Fruit fly (Drosophila melanogaster) whole organism, embryonic: Measurements from ENCODE around the gene kek4.

Source experiments
- Asciz ChIP-seq: fragments of 200-800 bp; sonication (Bioruptor generic); optimal IDR thresholded peaks from 2 replicates; lab custom pipeline; 2017; ENCODE audit warnings: missing biosample characterization, mild to moderate bottlenecking, missing genetic modification characterization, missing genetic modification reagents
- Awh ChIP-seq: fragments of 200-800 bp; sonication (Bioruptor generic); IDR thresholded peaks from 2 replicates; pipeline ENCODE4, ENCODE4 v1.3.6; 2022; ENCODE audit warnings: missing biosample characterization, missing genetic modification characterization
- BEAF-32 ChIP-seq: fragments of 200-800 bp; sonication (Bioruptor generic); optimal IDR thresholded peaks from 3 replicates; lab custom pipeline; 2017; ENCODE audit warnings: missing biosample characterization, missing genetic modification characterization, mild to moderate bottlenecking, moderate library complexity, missing genetic modification reagents
- CG11398 ChIP-seq: fragments of 200-800 bp; sonication (Bioruptor generic); optimal IDR thresholded peaks from 2 replicates; lab custom pipeline; 2016; ENCODE audit warnings: missing biosample characterization, missing genetic modification characterization
- CG11695 ChIP-seq: fragments of 200-800 bp; sonication (Bioruptor generic); IDR thresholded peaks from 3 replicates; pipeline ENCODE4 v1.3.6; 2022; ENCODE audit warnings: missing biosample characterization, missing genetic modification characterization
- CG11723 ChIP-seq: fragments of 200-800 bp; sonication (Bioruptor generic); optimal IDR thresholded peaks from 2 replicates; lab custom pipeline; 2017; ENCODE audit warnings: missing biosample characterization, mild to moderate bottlenecking, missing genetic modification characterization
- CG12071 ChIP-seq: fragments of 200-800 bp; sonication (Bioruptor generic); optimal IDR thresholded peaks from 3 replicates; lab custom pipeline; 2018; ENCODE audit warnings: missing biosample characterization, mild to moderate bottlenecking, missing genetic modification characterization
- CG14441 ChIP-seq: fragments of 200-800 bp; sonication (Bioruptor generic); IDR thresholded peaks from 2 replicates; pipeline ENCODE4 v1.3.6; 2022; ENCODE audit warnings: missing biosample characterization, missing genetic modification characterization
- CG15073 ChIP-seq: fragments of 200-800 bp; sonication (Bioruptor generic); optimal IDR thresholded peaks from 2 replicates; lab custom pipeline; 2016; ENCODE audit warnings: missing biosample characterization, missing genetic modification characterization
- CG15696 ChIP-seq: fragments of 200-800 bp; sonication (Bioruptor generic); optimal IDR thresholded peaks from 2 replicates; lab custom pipeline; 2019; ENCODE audit warnings: missing biosample characterization, mild to moderate bottlenecking, missing genetic modification characterization, moderate library complexity
- CG16815 ChIP-seq: fragments of 200-800 bp; sonication (Bioruptor generic); optimal IDR thresholded peaks from 3 replicates; lab custom pipeline; 2017; ENCODE audit warnings: missing biosample characterization, mild to moderate bottlenecking, missing genetic modification characterization
- CG17359 ChIP-seq: fragments of 200-800 bp; sonication (Bioruptor generic); optimal IDR thresholded peaks from 3 replicates; lab custom pipeline; 2018; ENCODE audit warnings: missing biosample characterization, mild to moderate bottlenecking, missing genetic modification characterization, moderate library complexity
- CG18619 ChIP-seq: fragments of 200-800 bp; sonication (Bioruptor generic); optimal IDR thresholded peaks from 3 replicates; lab custom pipeline; 2017; ENCODE audit warnings: missing biosample characterization, mild to moderate bottlenecking, missing genetic modification characterization
- CG2129 ChIP-seq: fragments of 200-800 bp; sonication (Bioruptor generic); IDR thresholded peaks from 2 replicates; pipeline ENCODE4 v1.3.6; 2022; ENCODE audit warnings: missing biosample characterization, missing genetic modification characterization; ENCODE audit not compliant: partially characterized antibody
- CG2678 ChIP-seq: fragments of 200-800 bp; sonication (Bioruptor generic); optimal IDR thresholded peaks from 3 replicates; lab custom pipeline; 2019; ENCODE audit warnings: missing biosample characterization, mild to moderate bottlenecking, missing genetic modification characterization, moderate library complexity
- CG2889 ChIP-seq: fragments of 200-800 bp; sonication (Bioruptor generic); IDR thresholded peaks from 3 replicates; pipeline ENCODE4 v1.3.6; 2022; ENCODE audit warnings: missing biosample characterization, missing genetic modification characterization
- CG4424 ChIP-seq: fragments of 200-800 bp; sonication (Bioruptor generic); optimal IDR thresholded peaks from 3 replicates; lab custom pipeline; 2016; ENCODE audit warnings: missing biosample characterization, missing genetic modification characterization
- CG4707 ChIP-seq: fragments of 200-800 bp; sonication (Bioruptor generic); optimal IDR thresholded peaks from 2 replicates; lab custom pipeline; 2018; ENCODE audit warnings: missing biosample characterization, mild to moderate bottlenecking, missing genetic modification characterization, moderate library complexity
- CG4854 ChIP-seq: fragments of 200-800 bp; sonication (Bioruptor generic); optimal IDR thresholded peaks from 2 replicates; lab custom pipeline; 2016; ENCODE audit warnings: missing biosample characterization, missing genetic modification characterization, inconsistent platforms
- CG6683 ChIP-seq: fragments of 200-800 bp; sonication (Bioruptor generic); optimal IDR thresholded peaks from 2 replicates; lab custom pipeline; 2017; ENCODE audit warnings: missing biosample characterization, mild to moderate bottlenecking, missing genetic modification characterization, missing genetic modification reagents
- D19A ChIP-seq: fragments of 200-800 bp; optimal IDR thresholded peaks from 3 replicates; lab custom pipeline; 2019; ENCODE audit warnings: missing biosample characterization, mild to moderate bottlenecking, missing genetic modification characterization, moderate library complexity
- Dip2 ChIP-seq: fragments of 200-800 bp; sonication (Bioruptor generic); IDR thresholded peaks from 2 replicates; pipeline ENCODE4 v1.3.6; 2022; ENCODE audit warnings: missing biosample characterization, missing genetic modification characterization
- Dp ChIP-seq: fragments of 200-800 bp; sonication (Bioruptor generic); optimal IDR thresholded peaks from 2 replicates; lab custom pipeline; 2018; ENCODE audit warnings: missing biosample characterization, mild to moderate bottlenecking, missing genetic modification characterization, moderate library complexity
- E2f1 ChIP-seq: fragments of 200-800 bp; sonication (Bioruptor generic); IDR thresholded peaks from 2 replicates; pipeline ENCODE4 v1.3.6; 2022; ENCODE audit warnings: missing biosample characterization, missing genetic modification characterization
- ERR ChIP-seq: fragments of 200-800 bp; sonication (Bioruptor generic); optimal IDR thresholded peaks from 2 replicates; lab custom pipeline; 2016; ENCODE audit warnings: missing biosample characterization, missing genetic modification characterization
- Gsc ChIP-seq: fragments of 200-800 bp; sonication (Bioruptor generic); IDR thresholded peaks from 2 replicates; pipeline ENCODE4 v1.3.6; 2022; ENCODE audit warnings: missing biosample characterization, missing genetic modification characterization
- Gug ChIP-seq: fragments of 200-800 bp; sonication (Bioruptor generic); IDR thresholded peaks from 4 replicates; pipeline ENCODE4 v1.3.6; 2022; ENCODE audit warnings: missing biosample characterization, missing genetic modification characterization
- Lim3 ChIP-seq: fragments of 200-800 bp; sonication (Bioruptor generic); IDR thresholded peaks from 2 replicates; pipeline ENCODE4 v1.3.6; 2022; ENCODE audit warnings: missing biosample characterization, missing genetic modification characterization
- Myb ChIP-seq: fragments of 200-800 bp; sonication (Bioruptor generic); optimal IDR thresholded peaks from 2 replicates; lab custom pipeline; 2016; ENCODE audit warnings: missing biosample characterization, missing genetic modification characterization
- NFAT ChIP-seq: fragments of 200-800 bp; sonication (Bioruptor generic); IDR thresholded peaks from 2 replicates; pipeline ENCODE4 v1.3.6; 2022; ENCODE audit warnings: missing biosample characterization, missing genetic modification characterization
- Ptx1 ChIP-seq: fragments of 200-800 bp; sonication (Bioruptor generic); IDR thresholded peaks from 2 replicates; pipeline ENCODE4 v1.3.6; 2022; ENCODE audit warnings: missing biosample characterization, missing genetic modification characterization
- Sox100B ChIP-seq: fragments of 200-800 bp; sonication (Bioruptor generic); optimal IDR thresholded peaks from 3 replicates; lab custom pipeline; 2018; ENCODE audit warnings: missing biosample characterization, mild to moderate bottlenecking, missing genetic modification characterization
- Spps ChIP-seq: fragments of 200-800 bp; sonication (Bioruptor generic); optimal IDR thresholded peaks from 2 replicates; lab custom pipeline; 2018; ENCODE audit warnings: missing biosample characterization, mild to moderate bottlenecking, missing genetic modification characterization
- Ssrp ChIP-seq: fragments of 200-800 bp; sonication (Bioruptor generic); optimal IDR thresholded peaks from 2 replicates; lab custom pipeline; 2018; ENCODE audit warnings: missing biosample characterization, mild to moderate bottlenecking, missing genetic modification characterization, moderate library complexity
- Xrp1 ChIP-seq: fragments of 200-800 bp; sonication (Bioruptor generic); IDR thresholded peaks from 2 replicates; pipeline ENCODE4 v1.3.6; 2022; ENCODE audit warnings: missing biosample characterization, missing genetic modification characterization
- aop ChIP-seq: fragments of 200-800 bp; sonication (Bioruptor generic); IDR thresholded peaks from 2 replicates; pipeline ENCODE4 v1.3.6; 2022; ENCODE audit warnings: missing biosample characterization, missing genetic modification characterization
- danr ChIP-seq: fragments of 200-800 bp; sonication (Bioruptor generic); IDR thresholded peaks from 2 replicates; pipeline ENCODE4 v1.3.6; 2022; ENCODE audit warnings: missing biosample characterization, missing genetic modification characterization
- dpn ChIP-seq, 2 experiments: fragments of 200-800 bp; sonication (Bioruptor generic); optimal IDR thresholded peaks; 3 replicates each; lab custom pipeline; 2016; ENCODE audit warnings: missing biosample characterization in 2 of 2, missing genetic modification characterization in 2 of 2
- emc ChIP-seq: fragments of 200-800 bp; sonication (Bioruptor generic); optimal IDR thresholded peaks from 2 replicates; lab custom pipeline; 2016; ENCODE audit warnings: missing biosample characterization, missing genetic modification characterization
- fu2 ChIP-seq: fragments of 200-800 bp; sonication (Bioruptor generic); optimal IDR thresholded peaks from 2 replicates; lab custom pipeline; 2016; ENCODE audit warnings: missing biosample characterization, missing genetic modification characterization
- hth ChIP-seq: fragments of >200 bp; optimal IDR thresholded peaks from 2 replicates; lab custom pipeline; 2017; ENCODE audit warnings: inconsistent platforms
- jigr1 ChIP-seq: fragments of 200-800 bp; sonication (Bioruptor generic); IDR thresholded peaks from 3 replicates; pipeline ENCODE4 v1.3.6; 2022; ENCODE audit warnings: missing biosample characterization, missing genetic modification characterization
- kni ChIP-seq: fragments of 200-800 bp; sonication (Bioruptor generic); optimal IDR thresholded peaks from 3 replicates; lab custom pipeline; 2017; ENCODE audit warnings: mild to moderate bottlenecking, missing biosample characterization, missing genetic modification reagents, missing genetic modification characterization
- pan ChIP-seq, 4 experiments: fragments of >200 bp in 3 of 4; fragments of 200-800 bp in 1 of 4; sonication (Bioruptor generic) in 1 of 4; optimal IDR thresholded peaks in 3 of 4; IDR thresholded peaks in 1 of 4; 2 replicates each; pipeline versions ENCODE4 v1.3.6 to Lab custom; 2017 to 2022; ENCODE audit warnings: missing biosample characterization in 2 of 4, missing genetic modification characterization in 2 of 4, mixed read lengths in 1 of 4
- prd ChIP-seq, 3 experiments: fragments of >200 bp in 2 of 3; fragments of 200-800 bp in 1 of 3; sonication (Bioruptor generic) in 1 of 3; optimal IDR thresholded peaks in 2 of 3; IDR thresholded peaks in 1 of 3; 2 replicates in 2 of 3; 3 replicates in 1 of 3; pipeline versions ENCODE4 v1.3.6 to Lab custom; 2017 to 2022; ENCODE audit warnings: missing biosample characterization in 1 of 3, missing genetic modification characterization in 1 of 3
- schlank ChIP-seq: fragments of 200-800 bp; sonication (Bioruptor generic); optimal IDR thresholded peaks from 2 replicates; lab custom pipeline; 2018; ENCODE audit warnings: missing biosample characterization, mild to moderate bottlenecking, missing genetic modification characterization
- tap ChIP-seq: fragments of 200-800 bp; optimal IDR thresholded peaks from 3 replicates; lab custom pipeline; 2019; ENCODE audit warnings: missing biosample characterization, mild to moderate bottlenecking, missing genetic modification characterization, moderate library complexity
- twi ChIP-seq: fragments of 200-800 bp; optimal IDR thresholded peaks from 2 replicates; lab custom pipeline; 2019; ENCODE audit warnings: missing biosample characterization, mild to moderate bottlenecking, missing genetic modification characterization, moderate library complexity
- tx ChIP-seq: fragments of 200-800 bp; sonication (Bioruptor generic); optimal IDR thresholded peaks from 2 replicates; lab custom pipeline; 2016; ENCODE audit warnings: missing biosample characterization, missing genetic modification characterization
- vfl ChIP-seq: fragments of 200-800 bp; sonication (Bioruptor generic); optimal IDR thresholded peaks from 2 replicates; lab custom pipeline; 2016; ENCODE audit warnings: missing biosample characterization, missing genetic modification characterization

The kek4 gene

dm6 chr2L:13203437-13204137 lies 11.6 kb downstream of the kek4 start, which contains the start of gene Pect (continued):
- TF ChIP-seq Ssrp (tag; lab: Kevin White, UChicago) (peak; percentile 46), NFAT (GFP tag; lab: Robert Waterston, UW) (no peak), Xrp1 (peak; percentile 19; the same call in 1 of the 2 replicates), CG2678 (tag; lab: Kevin White, UChicago) (no peak), aop (no peak), schlank (tag; lab: Kevin White, UChicago) (peak; percentile 16), CG14441 (GFP tag; lab: Robert Waterston, UW) (no peak), CG4707 (GFP tag; lab: Kevin White, UChicago) (peak; percentile 44), Myb (peak; percentile 6), CG18619 (no peak), jigr1 (GFP tag; lab: Robert Waterston, UW) (no peak), twi (tag; lab: Kevin White, UChicago) (no peak), E2f1 (GFP tag; lab: Robert Waterston, UW) (peak; percentile 54; the same call in 1 of the 2 replicates), CG11723 (no peak), hth (lab: Kevin White, UChicago) (no peak), Lim3 (GFP tag; lab: Robert Waterston, UW) (no peak), kni (no peak), dpn (GFP tag; optimal IDR thresholded peaks at IDR 0.05; lab: Kevin White, UChicago) (no peak), ERR (peak; percentile 7), CG11398 (GFP tag; lab: Kevin White, UChicago) (no peak), CG15073 (GFP tag; lab: Kevin White, UChicago) (no peak), BEAF-32 (peak; percentile 83), Spps (tag; lab: Kevin White, UChicago) (no peak), Dip2 (GFP tag; lab: Robert Waterston, UW) (no peak), Ptx1 (GFP tag; lab: Robert Waterston, UW) (peak; percentile 60), CG2889 (GFP tag; lab: Robert Waterston, UW) (no peak), CG12071 (GFP tag; lab: Kevin White, UChicago) (no peak), CG17359 (tag; lab: Kevin White, UChicago) (no peak), Dp (peak; percentile 10), D19A (tag; lab: Kevin White, UChicago) (no peak), CG4424 (no peak), Gug (GFP tag; lab: Robert Waterston, UW) (no peak), tap (tag; lab: Kevin White, UChicago) (no peak), CG11695 (GFP tag; lab: Robert Waterston, UW) (no peak), CG6683 (GFP tag; lab: Kevin White, UChicago) (no peak), fu2 (no peak), pan (optimal IDR thresholded peaks at IDR 0.05; lab: Kevin White, UChicago) (no peak), pan (GFP tag; optimal IDR thresholded peaks at IDR 0.05 in 1 of 2, IDR thresholded peaks at IDR 0.05 in 1 of 2) (peak in 1 of 2 experiments; percentile 4), Gsc (no peak), emc (GFP tag; lab: Kevin White, UChicago) (no peak), tx (GFP tag; lab: Kevin White, UChicago) (no peak), CG15696 (tag; lab: Kevin White, UChicago) (no peak), prd (optimal IDR thresholded peaks at IDR 0.05; lab: Kevin White, UChicago) (no peak), prd (GFP tag; IDR thresholded peaks at IDR 0.05; lab: Robert Waterston, UW) (no peak), danr (no peak), Awh (GFP tag; lab: Robert Waterston, UW) (no peak), vfl (GFP tag; lab: Kevin White, UChicago) (no peak), CG16815 (GFP tag; lab: Kevin White, UChicago) (no peak), CG4854 (GFP tag; lab: Kevin White, UChicago) (no peak), Sox100B (GFP tag; lab: Kevin White, UChicago) (no peak), Asciz (GFP tag; lab: Kevin White, UChicago) (no peak), CG2129 (GFP tag; lab: Robert Waterston, UW) (no peak; the same call in 1 of the 2 replicates)
